Fruit fly (Drosophila melanogaster): Measurements from ENCODE around the gene BomBc3.

BomBc3 gene

dm6 chr3R:22086775-22087174 is at the start of gene BomBc3:
BomBc3 (plus strand) TSS chr3R:22087075.
- TF ChIP-seq CG6854 (GFP tag; optimal IDR thresholded peaks at IDR 0.05) (no peak), salr (GFP tag; optimal IDR thresholded peaks at IDR 0.05) (no peak), Blimp-1 (GFP tag; optimal IDR thresholded peaks at IDR 0.05) (no peak), fd59A (GFP tag; optimal IDR thresholded peaks at IDR 0.05) (no peak), CG9139 (GFP tag; optimal IDR thresholded peaks at IDR 0.05) (no peak), ss (GFP tag; optimal IDR thresholded peaks at IDR 0.05) (no peak), achi (GFP tag; optimal IDR thresholded peaks at IDR 0.05) (no peak), CG6792 (GFP tag; optimal IDR thresholded peaks at IDR 0.05) (no peak), Gug (GFP tag; IDR thresholded peaks at IDR 0.05) (no peak), dac (GFP tag; optimal IDR thresholded peaks at IDR 0.05) (no peak), Eip78C (GFP tag) (no peak), svp (GFP tag) (no peak), net (GFP tag; optimal IDR thresholded peaks at IDR 0.05) (no peak), CG6808 (GFP tag; optimal IDR thresholded peaks at IDR 0.05) (no peak), Met (GFP tag; optimal IDR thresholded peaks at IDR 0.05) (no peak), vri (GFP tag; optimal IDR thresholded peaks at IDR 0.05) (no peak), Hr4 (GFP tag; optimal IDR thresholded peaks at IDR 0.05) (no peak), Lpt (GFP tag; optimal IDR thresholded peaks at IDR 0.05) (no peak), CG34406 (GFP tag; optimal IDR thresholded peaks at IDR 0.05) (no peak)

- TF ChIP-seq CG6808 (GFP tag; optimal IDR thresholded peaks at IDR 0.05), result peak; percentile 21
- peak; percentile 78 for TF ChIP-seq CG3919 (GFP tag; optimal IDR thresholded peaks at IDR 0.05)
- peak; percentile 94 for TF ChIP-seq eg (GFP tag; IDR thresholded peaks at IDR 0.05)
- TF ChIP-seq spab (GFP tag; optimal IDR thresholded peaks at IDR 0.05), result no peak
- TF ChIP-seq CG32006 (GFP tag; optimal IDR thresholded peaks at IDR 0.05), result peak; percentile 86
- peak; percentile 71 for TF ChIP-seq CG34406 (GFP tag; optimal IDR thresholded peaks at IDR 0.05)
- no peak for TF ChIP-seq CG16779 (tag; optimal IDR thresholded peaks at IDR 0.05)
- peak; percentile 35 for TF ChIP-seq CG11902 (GFP tag; optimal IDR thresholded peaks at IDR 0.05)
- TF ChIP-seq Hr38 (GFP tag; optimal IDR thresholded peaks at IDR 0.05), result no peak
- peak; percentile 84 for TF ChIP-seq net (GFP tag; optimal IDR thresholded peaks at IDR 0.05)
- TF ChIP-seq Sox14 (GFP tag; optimal IDR thresholded peaks at IDR 0.05), result peak; percentile 81
- peak; percentile 79 for TF ChIP-seq CG11294 (GFP tag; IDR thresholded peaks at IDR 0.05)
- TF ChIP-seq cyc (GFP tag; optimal IDR thresholded peaks at IDR 0.05), result peak; percentile 66
- peak; percentile 80 for TF ChIP-seq achi (GFP tag; optimal IDR thresholded peaks at IDR 0.05)
- peak; percentile 42 for TF ChIP-seq Ets96B (tag; optimal IDR thresholded peaks at IDR 0.05)
- no peak for TF ChIP-seq CG10669 (GFP tag; optimal IDR thresholded peaks at IDR 0.05)
- TF ChIP-seq topi (GFP tag; optimal IDR thresholded peaks at IDR 0.05), result peak; percentile 72
- peak; percentile 70 for TF ChIP-seq CG31627 (GFP tag; optimal IDR thresholded peaks at IDR 0.05)
- TF ChIP-seq Eip78C (GFP tag), result peak; percentile 92
- TF ChIP-seq CG15336 (GFP tag; IDR thresholded peaks at IDR 0.05), result peak; percentile 95
- peak; percentile 42 for TF ChIP-seq Sox15 (GFP tag; optimal IDR thresholded peaks at IDR 0.05)
- TF ChIP-seq acj6 (GFP tag; optimal IDR thresholded peaks at IDR 0.05), result no peak
- TF ChIP-seq dac (GFP tag; optimal IDR thresholded peaks at IDR 0.05), result peak; percentile 54
- TF ChIP-seq Met (GFP tag; optimal IDR thresholded peaks at IDR 0.05), result no peak
- TF ChIP-seq dsx (GFP tag; optimal IDR thresholded peaks at IDR 0.05; ENCODE audit: poor library complexity, severe bottlenecking), result peak; percentile 11
- peak; percentile 90 for TF ChIP-seq CG6163 (GFP tag; IDR thresholded peaks at IDR 0.05)
- no peak for TF ChIP-seq Ets21C (GFP tag; optimal IDR thresholded peaks at IDR 0.05)
- peak; percentile 71 for TF ChIP-seq Gug (GFP tag; IDR thresholded peaks at IDR 0.05)
- TF ChIP-seq lz (GFP tag; optimal IDR thresholded peaks at IDR 0.05), result peak; percentile 65
- TF ChIP-seq Blimp-1 (GFP tag; optimal IDR thresholded peaks at IDR 0.05), result no peak
- no peak for TF ChIP-seq OdsH (GFP tag; optimal IDR thresholded peaks at IDR 0.05)
- TF ChIP-seq Sox102F (GFP tag; optimal IDR thresholded peaks at IDR 0.05), result no peak
- peak; percentile 22 for TF ChIP-seq CG3032 (tag; optimal IDR thresholded peaks at IDR 0.05)
- TF ChIP-seq Smox (GFP tag; optimal IDR thresholded peaks at IDR 0.05), result no peak
- peak; percentile 78 for TF ChIP-seq Lpt (GFP tag; optimal IDR thresholded peaks at IDR 0.05)
- peak; percentile 94 for TF ChIP-seq CG8119 (GFP tag; IDR thresholded peaks at IDR 0.05)
- peak; percentile 71 for TF ChIP-seq esn (GFP tag; optimal IDR thresholded peaks at IDR 0.05)
- peak; percentile 70 for TF ChIP-seq CG6792 (GFP tag; optimal IDR thresholded peaks at IDR 0.05)
- TF ChIP-seq CG7368 (GFP tag; optimal IDR thresholded peaks at IDR 0.05), result peak; percentile 75
These were observed 47.4 kb upstream of the BomBc3 start for dm6 chr3R:22039480-22039879.
